Fruit fly (Drosophila melanogaster): ENCODE results near the gene Wnt10.

Wnt10 gene

DNA sequence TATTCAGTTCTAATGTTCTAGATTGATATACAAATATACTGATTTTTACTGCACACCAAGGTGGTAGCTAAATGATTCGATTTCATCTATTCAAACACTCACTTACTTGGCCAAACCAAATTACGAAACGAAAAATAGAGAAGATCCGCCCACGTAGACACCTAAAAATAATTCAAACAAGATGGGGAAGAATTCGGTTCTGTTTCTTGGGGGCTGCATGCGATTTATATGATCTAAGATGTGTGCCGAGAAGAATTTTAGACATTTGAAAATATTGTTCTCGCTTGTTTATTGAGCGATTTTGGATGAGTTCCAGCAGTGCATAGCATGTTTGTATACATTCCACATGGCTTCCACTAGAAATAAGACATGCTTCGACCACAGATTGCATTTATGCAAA lies 44.5 kb downstream of the Wnt10 start:
- TF ChIP-seq Hand (GFP tag; optimal IDR thresholded peaks at IDR 0.05) (no peak), CG17359 (tag; optimal IDR thresholded peaks at IDR 0.05) (no peak), CkIIα-i1 (GFP tag; IDR thresholded peaks at IDR 0.05) (no peak), tin (GFP tag; optimal IDR thresholded peaks at IDR 0.05) (no peak), CG12659 (GFP tag; optimal IDR thresholded peaks at IDR 0.05) (no peak), sr (GFP tag; IDR thresholded peaks at IDR 0.05) (peak; percentile 79), Xbp1 (GFP tag; optimal IDR thresholded peaks at IDR 0.05) (no peak), lov (optimal IDR thresholded peaks at IDR 0.05) (no peak), lov (GFP tag; IDR thresholded peaks at IDR 0.05) (no peak), CG10543 (GFP tag; optimal IDR thresholded peaks at IDR 0.05) (no peak), Trl (optimal IDR thresholded peaks at IDR 0.05) (no peak), Trl (GFP tag; optimal IDR thresholded peaks at IDR 0.05) (no peak), MBD-R2 (GFP tag; IDR thresholded peaks at IDR 0.05) (no peak), HLHmδ (GFP tag; optimal IDR thresholded peaks at IDR 0.05) (no peak), fd64A (GFP tag; optimal IDR thresholded peaks at IDR 0.05) (no peak), BtbVII (GFP tag; optimal IDR thresholded peaks at IDR 0.05) (no peak), gsb (GFP tag; IDR thresholded peaks at IDR 0.05) (no peak), CG31365 (tag; optimal IDR thresholded peaks at IDR 0.05) (no peak), ab (GFP tag; optimal IDR thresholded peaks at IDR 0.05) (no peak), sd (tag; optimal IDR thresholded peaks at IDR 0.05) (peak; percentile 85), CG17802 (tag; optimal IDR thresholded peaks at IDR 0.05) (no peak), Atf3 (GFP tag; optimal IDR thresholded peaks at IDR 0.05) (no peak), Sox102F (GFP tag; optimal IDR thresholded peaks at IDR 0.05) (no peak), Pdp1 (GFP tag; optimal IDR thresholded peaks at IDR 0.05) (peak in 1 of 2 experiments; percentile 48), CG10462 (GFP tag; optimal IDR thresholded peaks at IDR 0.05) (no peak), CG13424 (tag; optimal IDR thresholded peaks at IDR 0.05) (no peak), Dp (GFP tag; optimal IDR thresholded peaks at IDR 0.05) (no peak), ssp (GFP tag; IDR thresholded peaks at IDR 0.05) (no peak), CG32767 (GFP tag; IDR thresholded peaks at IDR 0.05) (no peak), CG10565 (GFP tag; optimal IDR thresholded peaks at IDR 0.05) (no peak), CG2889 (GFP tag; IDR thresholded peaks at IDR 0.05) (no peak), sima (GFP tag; optimal IDR thresholded peaks at IDR 0.05) (no peak), Tbp (GFP tag; optimal IDR thresholded peaks at IDR 0.05) (no peak), eve (GFP tag; optimal IDR thresholded peaks at IDR 0.05) (no peak), disco-r (GFP tag; optimal IDR thresholded peaks at IDR 0.05) (no peak), CG12769 (tag; optimal IDR thresholded peaks at IDR 0.05) (peak; percentile 15), Fer3 (tag; optimal IDR thresholded peaks at IDR 0.05) (no peak)

- peak; percentile 8 for TF ChIP-seq CG8944 (GFP tag; optimal IDR thresholded peaks at IDR 0.05)
- TF ChIP-seq CG11560 (tag; IDR thresholded peaks at IDR 0.05), result no peak
- TF ChIP-seq zfh1 (GFP tag; IDR thresholded peaks at IDR 0.05), result 0 out of 3 replicates have a peak, but pooled peaks have one; percentile 11
- no peak for TF ChIP-seq CG10543 (GFP tag; optimal IDR thresholded peaks at IDR 0.05)
- TF ChIP-seq Med (GFP tag), result peak; percentile 84
- TF ChIP-seq Dref (GFP tag; IDR thresholded peaks at IDR 0.05), result peak; percentile 14; the same call in 1 of the 2 replicates
- TF ChIP-seq hkb (optimal IDR thresholded peaks at IDR 0.05), result no peak
- 0 out of 2 replicates have a peak, but pooled peaks have one; percentile 19 for TF ChIP-seq hkb (GFP tag; IDR thresholded peaks at IDR 0.05)
- no peak for TF ChIP-seq Ets65A (GFP tag)
- no peak for TF ChIP-seq prd (optimal IDR thresholded peaks at IDR 0.05)
- 0 out of 3 replicates have a peak, but pooled peaks have one; percentile 15 for TF ChIP-seq prd (GFP tag; IDR thresholded peaks at IDR 0.05)
- TF ChIP-seq CG10267 (tag; optimal IDR thresholded peaks at IDR 0.05), result no peak
- no peak for TF ChIP-seq CG4617 (GFP tag; optimal IDR thresholded peaks at IDR 0.05; ENCODE audit: borderline replicate concordance)
- TF ChIP-seq CG11093 (GFP tag; IDR thresholded peaks at IDR 0.05), result no peak
- 0 out of 2 replicates have a peak, but pooled peaks have one; percentile 9 for TF ChIP-seq Bgb (GFP tag; IDR thresholded peaks at IDR 0.05; ENCODE audit: partially characterized antibody)
- no peak for TF ChIP-seq Pdp1 (GFP tag; optimal IDR thresholded peaks at IDR 0.05)
- no peak for TF ChIP-seq CG12659 (GFP tag; optimal IDR thresholded peaks at IDR 0.05)
- TF ChIP-seq br (optimal IDR thresholded peaks at IDR 0.05), result no peak
- TF ChIP-seq CG11247 (GFP tag; IDR thresholded peaks at IDR 0.05), result peak; percentile 24; the same call in 1 of the 2 replicates
- peak; percentile 22 for TF ChIP-seq repo (GFP tag; optimal IDR thresholded peaks at IDR 0.05)
Measured at dm6 chr2L:7409007-7409406, 45.8 kb downstream of the Wnt10 start.
